Worm (Caenorhabditis elegans) whole organism, early embryonic: Measurements from ENCODE around the gene hpo-6.

Source experiments
- B0310.2 ChIP-seq: sonication (generic microtip); optimal IDR thresholded peaks from 2 replicates; lab custom pipeline; 2016; ENCODE audit warnings: mild to moderate bottlenecking, missing genetic modification characterization, missing compliant biosample characterization
- F13C5.2 ChIP-seq: sonication (generic microtip); optimal IDR thresholded peaks from 2 replicates; lab custom pipeline; 2017; ENCODE audit warnings: mild to moderate bottlenecking, missing genetic modification characterization, inconsistent platforms, missing compliant biosample characterization
- aly-1 ChIP-seq: sonication (generic microtip); optimal IDR thresholded peaks from 2 replicates; lab custom pipeline; 2016; ENCODE audit warnings: missing genetic modification characterization, missing compliant biosample characterization
- ama-1 ChIP-seq: fragments of 150-350 bp; optimal IDR thresholded peaks from 2 replicates; lab custom pipeline; 2014
- ceh-13 ChIP-seq: fragments of 200-800 bp; sonication (Bioruptor generic); optimal IDR thresholded peaks from 2 replicates; lab custom pipeline; 2018; ENCODE audit warnings: mild to moderate bottlenecking, missing genetic modification characterization, missing compliant biosample characterization
- ceh-36 ChIP-seq: sonication (generic microtip); optimal IDR thresholded peaks from 2 replicates; lab custom pipeline; 2016; ENCODE audit warnings: missing genetic modification characterization, inconsistent platforms, missing compliant biosample characterization
- ets-7 ChIP-seq: sonication (generic microtip); optimal IDR thresholded peaks from 2 replicates; lab custom pipeline; 2016; ENCODE audit warnings: missing genotype, missing genetic modification characterization, missing compliant biosample characterization
- flt-1 ChIP-seq: fragments of 200-800 bp; sonication (Bioruptor generic); IDR thresholded peaks from 2 replicates; pipeline ENCODE4 v1.3.6; 2022; ENCODE audit warnings: missing genetic modification characterization, missing compliant biosample characterization
- hmbx-1 ChIP-seq: sonication (generic microtip); optimal IDR thresholded peaks from 2 replicates; lab custom pipeline; 2016; ENCODE audit warnings: mild to moderate bottlenecking, missing genetic modification characterization, missing compliant biosample characterization
- hmg-4 ChIP-seq: fragments of 200-800 bp; sonication (Bioruptor generic); optimal IDR thresholded peaks from 2 replicates; lab custom pipeline; 2018; ENCODE audit warnings: mild to moderate bottlenecking, missing genetic modification characterization, missing compliant biosample characterization
- hnd-1 ChIP-seq: sonication (generic microtip); optimal IDR thresholded peaks from 2 replicates; lab custom pipeline; 2016; ENCODE audit warnings: missing genetic modification characterization, missing compliant biosample characterization
- pes-1 ChIP-seq: fragments of 200-800 bp; sonication (Bioruptor generic); IDR thresholded peaks from 2 replicates; pipeline ENCODE4 v1.3.6; 2022; ENCODE audit warnings: missing genetic modification reagents, missing genetic modification characterization, missing compliant biosample characterization
- scrt-1 ChIP-seq: fragments of 200-800 bp; sonication (Bioruptor generic); IDR thresholded peaks from 2 replicates; pipeline ENCODE4 v1.3.6; 2022; ENCODE audit warnings: missing genetic modification characterization, missing compliant biosample characterization
- sea-1 ChIP-seq: fragments of 200-800 bp; sonication (Bioruptor generic); conservative IDR thresholded peaks from 2 replicates; pipeline ENCODE4 v1.3.6; 2022; ENCODE audit warnings: missing genetic modification characterization, missing compliant biosample characterization
- tbx-11 ChIP-seq: fragments of 200-800 bp; sonication (Bioruptor generic); IDR thresholded peaks from 2 replicates; pipeline ENCODE4 v1.3.6; 2022; ENCODE audit warnings: missing genetic modification characterization, missing compliant biosample characterization
- tbx-37 ChIP-seq: fragments of 200-800 bp; sonication (Bioruptor generic); conservative IDR thresholded peaks from 2 replicates; pipeline ENCODE4 v1.3.6; 2022; ENCODE audit warnings: missing genetic modification reagents, missing genetic modification characterization, missing compliant biosample characterization
- tra-4 ChIP-seq: sonication (generic microtip); optimal IDR thresholded peaks from 2 replicates; lab custom pipeline; 2017; ENCODE audit warnings: missing genetic modification characterization, missing compliant biosample characterization

Gene hpo-6

ce11 chrIV:1553195-1553918, 8.6 kb upstream of the hpo-6 start, which contains the start of gene C34H4.2:
Gene C34H4.2 (plus strand): TSS chrIV:1553752.
- TF ChIP-seq ceh-36 (tag; lab: Kevin White, UChicago) = no peak
- TF ChIP-seq hnd-1 (tag; lab: Kevin White, UChicago) = no peak

- TF ChIP-seq hmg-4 (GFP tag; lab: Kevin White, UChicago) = no peak
- no peak for TF ChIP-seq ets-7
- TF ChIP-seq hmbx-1 = no peak
- TF ChIP-seq hnd-1 (tag; lab: Kevin White, UChicago) = no peak
- TF ChIP-seq tra-4 = no peak
- TF ChIP-seq scrt-1 (GFP tag; lab: Robert Waterston, UW) = no peak
- no peak for TF ChIP-seq B0310.2 (tag; lab: Kevin White, UChicago)
- no peak for TF ChIP-seq ceh-36 (tag; lab: Kevin White, UChicago)
- TF ChIP-seq tbx-11 = no peak
- no peak for TF ChIP-seq flt-1 (GFP tag; lab: Robert Waterston, UW)
- no peak for TF ChIP-seq aly-1 (tag; lab: Kevin White, UChicago)
- TF ChIP-seq sea-1 = no peak
- no peak for TF ChIP-seq F13C5.2 (tag; lab: Kevin White, UChicago)
- TF ChIP-seq ceh-13 (GFP tag; lab: Kevin White, UChicago) = no peak
- TF ChIP-seq tbx-37 (GFP tag; lab: Robert Waterston, UW) = no peak
- TF ChIP-seq pes-1 (GFP tag; lab: Robert Waterston, UW) = no peak
- no peak for TF ChIP-seq ama-1 (lab: Kevin White, UChicago)
Observed at ce11 chrIV:1555021-1555720, 6.8 kb upstream of the hpo-6 start, which contains the start of gene C34H4.1. Gene C34H4.1 (plus strand): TSS chrIV:1555579.

- TF ChIP-seq tbx-37 (GFP tag; lab: Robert Waterston, UW) = no peak
- no peak for TF ChIP-seq ceh-13 (GFP tag; lab: Kevin White, UChicago)
- TF ChIP-seq tbx-11 = no peak
- no peak for TF ChIP-seq F13C5.2 (tag; lab: Kevin White, UChicago)
- TF ChIP-seq aly-1 (tag; lab: Kevin White, UChicago) = no peak
- TF ChIP-seq tra-4 = no peak
- no peak for TF ChIP-seq flt-1 (GFP tag; lab: Robert Waterston, UW)
- TF ChIP-seq ama-1 (lab: Kevin White, UChicago) = no peak
- no peak for TF ChIP-seq ets-7
- no peak for TF ChIP-seq pes-1 (GFP tag; lab: Robert Waterston, UW)
Observed at ce11 chrIV:1559931-1560330, 2.1 kb upstream of the hpo-6 start, which contains the start of gene Y41D4B.17. Gene Y41D4B.17 (plus strand): TSS chrIV:1560104.

- TF ChIP-seq hnd-1 (tag; lab: Kevin White, UChicago) = no peak
- no peak for TF ChIP-seq tra-4
- TF ChIP-seq ceh-36 (tag; lab: Kevin White, UChicago) = no peak
- no peak for TF ChIP-seq hmg-4 (GFP tag; lab: Kevin White, UChicago)
- TF ChIP-seq F13C5.2 (tag; lab: Kevin White, UChicago) = no peak
Observed at ce11 chrIV:1563476-1564131, 1.6 kb downstream of the hpo-6 start, which contains the start of gene Y41D4B.15. Gene Y41D4B.15 (plus strand): TSS chrIV:1564081.

ce11 chrIV:1565725-1566124, 3.7 kb downstream of the hpo-6 start:
- TF ChIP-seq ets-7 (no peak), ceh-13 (GFP tag; lab: Kevin White, UChicago) (no peak), scrt-1 (GFP tag; lab: Robert Waterston, UW) (no peak), hmbx-1 (no peak), ama-1 (lab: Kevin White, UChicago) (no peak), tbx-37 (GFP tag; lab: Robert Waterston, UW) (no peak), hmg-4 (GFP tag; lab: Kevin White, UChicago) (no peak), B0310.2 (tag; lab: Kevin White, UChicago) (no peak), F13C5.2 (tag; lab: Kevin White, UChicago) (no peak), sea-1 (no peak), tra-4 (no peak), tbx-11 (no peak), pes-1 (GFP tag; lab: Robert Waterston, UW) (no peak), flt-1 (GFP tag; lab: Robert Waterston, UW) (no peak), aly-1 (tag; lab: Kevin White, UChicago) (no peak), ceh-36 (tag; lab: Kevin White, UChicago) (no peak), hnd-1 (tag; lab: Kevin White, UChicago) (no peak)

- no peak for TF ChIP-seq hnd-1 (tag; lab: Kevin White, UChicago)
- no peak for TF ChIP-seq ceh-36 (tag; lab: Kevin White, UChicago)
- TF ChIP-seq hmg-4 (GFP tag; lab: Kevin White, UChicago) = no peak
Observed at ce11 chrIV:1567577-1567976, 5.6 kb downstream of the hpo-6 start.

- TF ChIP-seq ets-7 (no peak), sea-1 (no peak), tra-4 (no peak), tbx-37 (GFP tag; lab: Robert Waterston, UW) (no peak), hmbx-1 (no peak), hmg-4 (GFP tag; lab: Kevin White, UChicago) (no peak), flt-1 (GFP tag; lab: Robert Waterston, UW) (no peak), ceh-36 (tag; lab: Kevin White, UChicago) (no peak), ama-1 (lab: Kevin White, UChicago) (no peak), B0310.2 (tag; lab: Kevin White, UChicago) (no peak), hnd-1 (tag; lab: Kevin White, UChicago) (no peak), pes-1 (GFP tag; lab: Robert Waterston, UW) (no peak), aly-1 (tag; lab: Kevin White, UChicago) (no peak), tbx-11 (no peak), scrt-1 (GFP tag; lab: Robert Waterston, UW) (no peak), F13C5.2 (tag; lab: Kevin White, UChicago) (no peak), ceh-13 (GFP tag; lab: Kevin White, UChicago) (no peak)
Observed at ce11 chrIV:1576731-1577130, 14.7 kb downstream of the hpo-6 start, which contains the start of gene Y41D4B.14. Gene Y41D4B.14 (plus strand): TSS chrIV:1577031.
